Worm (Caenorhabditis elegans): ENCODE results near the gene R53.8.

R53.8 gene

ce11 chrII:9974967-9975366, 1.5 kb upstream of the R53.8 start, which contains the start of gene aakg-5 (continued):
- TF ChIP-seq T20F7.1 (GFP tag; optimal IDR thresholded peaks at IDR 0.05), result peak; percentile 4

ce11 chrII:9980077-9980631, 3.6 kb downstream of the R53.8 start, which contains the start of gene ZK892.6:
ZK892.6 (minus strand) TSS chrII:9980127.
- TF ChIP-seq lin-39 (tag; optimal IDR thresholded peaks at IDR 0.05) (no peak), unc-130 (GFP tag; optimal IDR thresholded peaks at IDR 0.05) (no peak), nhr-28 (tag; optimal IDR thresholded peaks at IDR 0.05) (no peak), gei-8 (GFP tag; optimal IDR thresholded peaks at IDR 0.05) (no peak), skn-1 (tag; optimal IDR thresholded peaks at IDR 0.05) (no peak), daf-16 (GFP tag; optimal IDR thresholded peaks at IDR 0.05) (no peak), daf-16 (tag; optimal IDR thresholded peaks at IDR 0.05) (no peak), aly-2 (tag; optimal IDR thresholded peaks at IDR 0.05) (no peak), nhr-76 (tag; optimal IDR thresholded peaks at IDR 0.05) (no peak), fos-1 (tag; optimal IDR thresholded peaks at IDR 0.05) (no peak), F49E8.2 (tag; optimal IDR thresholded peaks at IDR 0.05; ENCODE audit: borderline replicate concordance) (no peak)

- no peak for TF ChIP-seq zfp-3 (GFP tag; conservative IDR thresholded peaks at IDR 0.05)
Observed at ce11 chrII:9981760-9982159, 5.3 kb downstream of the R53.8 start, which contains the start of gene sdz-38. sdz-38 (minus strand) TSS chrII:9981860.

ce11 chrII:9982437-9982836, 5.9 kb downstream of the R53.8 start:
- TF ChIP-seq spr-1 (tag; optimal IDR thresholded peaks at IDR 0.05) (no peak), mep-1 (tag; optimal IDR thresholded peaks at IDR 0.05) (no peak), attf-4 (tag; optimal IDR thresholded peaks at IDR 0.05) (no peak), gei-8 (GFP tag; optimal IDR thresholded peaks at IDR 0.05) (no peak), F49E8.2 (tag; optimal IDR thresholded peaks at IDR 0.05; ENCODE audit: borderline replicate concordance) (no peak), skn-1 (tag; optimal IDR thresholded peaks at IDR 0.05) (no peak), hmg-1.1 (GFP tag; IDR thresholded peaks at IDR 0.05) (no peak), daf-8 (GFP tag; IDR thresholded peaks at IDR 0.05) (no peak), lin-15B (tag; optimal IDR thresholded peaks at IDR 0.05) (no peak), mdl-1 (tag; optimal IDR thresholded peaks at IDR 0.05) (no peak), lin-1 (GFP tag; IDR thresholded peaks at IDR 0.05) (no peak), Y75B8A.6 (GFP tag; IDR thresholded peaks at IDR 0.05) (no peak), jun-1 (tag; optimal IDR thresholded peaks at IDR 0.05) (no peak), vab-7 (GFP tag; IDR thresholded peaks at IDR 0.05) (no peak)

- TF ChIP-seq attf-4 (tag; optimal IDR thresholded peaks at IDR 0.05), result no peak
- peak; percentile 54 for TF ChIP-seq rbr-2 (tag; optimal IDR thresholded peaks at IDR 0.05)
- TF ChIP-seq zip-11 (GFP tag; IDR thresholded peaks at IDR 0.05), result no peak
- 0 out of 2 replicates have a peak, but pooled peaks have one; percentile 50 for TF ChIP-seq ceh-20 (GFP tag; IDR thresholded peaks at IDR 0.05)
- TF ChIP-seq ceh-62 (tag; optimal IDR thresholded peaks at IDR 0.05), result no peak
- no peak for TF ChIP-seq lim-7 (GFP tag; IDR thresholded peaks at IDR 0.05)
- no peak for TF ChIP-seq ztf-11 (tag; optimal IDR thresholded peaks at IDR 0.05)
- peak in 1 of 2 experiments; percentile 18 for TF ChIP-seq mdl-1 (tag; optimal IDR thresholded peaks at IDR 0.05)
- TF ChIP-seq Y105C5A.15 (GFP tag; IDR thresholded peaks at IDR 0.05), result no peak
- peak in 1 of 2 experiments; percentile 88 for TF ChIP-seq daf-16 (GFP tag; optimal IDR thresholded peaks at IDR 0.05)
- TF ChIP-seq daf-16 (tag; optimal IDR thresholded peaks at IDR 0.05), result no peak
- TF ChIP-seq Y48G9A.11 (GFP tag; IDR thresholded peaks at IDR 0.05), result no peak
- TF ChIP-seq hlh-30 (tag; optimal IDR thresholded peaks at IDR 0.05; ENCODE audit: insufficient read depth), result peak; percentile 1
- no peak for TF ChIP-seq aha-1 (tag)
- peak; percentile 89 for TF ChIP-seq nhr-11 (tag; optimal IDR thresholded peaks at IDR 0.05)
- TF ChIP-seq fkh-10 (GFP tag; optimal IDR thresholded peaks at IDR 0.05), result peak; percentile 9
- no peak for TF ChIP-seq T20F7.1 (GFP tag; optimal IDR thresholded peaks at IDR 0.05)
- TF ChIP-seq set-16 (GFP tag; IDR thresholded peaks at IDR 0.05), result no peak
- no peak for TF ChIP-seq zip-2 (tag; optimal IDR thresholded peaks at IDR 0.05)
- TF ChIP-seq lin-13 (GFP tag; optimal IDR thresholded peaks at IDR 0.05), result no peak
- no peak for TF ChIP-seq jun-1 (tag; optimal IDR thresholded peaks at IDR 0.05)
- no peak for TF ChIP-seq lin-38 (GFP tag; IDR thresholded peaks at IDR 0.05)
- no peak for TF ChIP-seq pha-4 (GFP tag; IDR thresholded peaks at IDR 0.05)
- TF ChIP-seq pha-4 (tag; optimal IDR thresholded peaks at IDR 0.05), result no peak
- TF ChIP-seq daf-12 (tag; optimal IDR thresholded peaks at IDR 0.05), result no peak
- no peak for TF ChIP-seq nhr-77 (tag; optimal IDR thresholded peaks at IDR 0.05)
- TF ChIP-seq egl-27 (tag; optimal IDR thresholded peaks at IDR 0.05), result no peak
Observed at ce11 chrII:9984866-9985336, 8.4 kb downstream of the R53.8 start.

All from whole organism, L4 larva.